Fruit fly (Drosophila melanogaster) whole organism, larva: Measurements from ENCODE around the gene Elo68alpha.
"Not testable (repeated sequence)": the region's sequence is repeated elsewhere in the genome, so short reads cannot be mapped to it uniquely, and the experiment has no call there.

Experiments
- noc ChIP-seq: fragments of 200-800 bp; sonication (Bioruptor generic); optimal IDR thresholded peaks from 3 replicates; lab custom pipeline; 2019; ENCODE audit warnings: missing biosample characterization, mild to moderate bottlenecking, missing genetic modification characterization, moderate library complexity

Elo68alpha gene

dm6 chr3L:11102930-11103329, at the start of gene Elo68alpha:
Gene Elo68alpha (minus strand): TSS chr3L:11103030.
- TF ChIP-seq noc (tag; lab: Kevin White, UChicago), result no peak

DNA sequence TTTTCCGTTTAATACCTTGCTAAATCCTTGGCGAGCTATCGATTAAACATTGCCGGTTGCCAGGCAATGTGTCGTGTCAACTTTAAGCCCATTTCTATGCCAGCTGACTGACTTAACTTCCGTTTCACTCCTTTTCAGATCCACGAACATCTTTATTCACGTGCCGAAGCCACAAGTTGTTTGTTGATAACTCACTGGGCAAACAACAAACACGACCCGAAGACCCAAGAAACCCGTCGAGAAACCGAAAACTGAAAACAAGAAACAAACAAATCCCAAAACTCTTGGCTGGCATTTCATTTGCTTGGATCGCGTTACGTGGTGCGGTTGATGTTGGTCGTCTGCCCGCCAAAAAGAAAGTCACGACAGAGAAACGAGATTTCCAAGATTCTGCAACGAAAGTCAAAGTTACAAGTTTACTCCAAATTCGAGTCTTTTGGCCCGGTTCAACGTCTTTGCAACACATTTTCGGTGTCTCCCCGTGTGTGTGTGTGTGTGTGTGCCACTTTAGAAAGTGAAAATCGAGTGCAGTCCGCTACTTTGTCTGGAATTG, 48.0 kb upstream of the Elo68alpha start, which contains the start of gene CG6216:
Gene CG6216, minus strand, starts transcription at position 51 of the 553 bp plus-strand sequence.
- no peak for TF ChIP-seq noc (tag; lab: Kevin White, UChicago)

- peak; percentile 38 for TF ChIP-seq noc (tag; lab: Kevin White, UChicago)
Measured at dm6 chr3L:11148478-11149251, 45.8 kb upstream of the Elo68alpha start.

DNA sequence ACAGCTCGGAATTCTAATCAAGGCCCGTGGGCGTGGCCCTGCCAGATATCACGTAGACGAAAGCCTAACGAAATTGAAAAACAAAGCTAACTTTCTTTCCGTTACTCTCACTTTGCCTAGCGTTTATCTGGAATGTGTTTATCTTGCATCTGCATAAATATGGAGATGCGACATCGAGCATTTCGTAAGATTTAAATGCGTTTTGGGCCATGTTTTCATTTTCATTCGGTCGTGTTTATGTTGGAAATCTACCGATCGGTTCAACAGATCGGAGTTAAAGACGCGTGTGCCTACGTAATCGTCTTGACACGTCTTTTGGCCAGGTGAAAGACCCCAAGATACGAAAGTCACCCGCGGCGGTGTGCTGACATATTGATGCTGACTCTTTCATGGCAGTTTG, 44.8 kb upstream of the Elo68alpha start:
- no peak for TF ChIP-seq noc (tag; lab: Kevin White, UChicago)

DNA sequence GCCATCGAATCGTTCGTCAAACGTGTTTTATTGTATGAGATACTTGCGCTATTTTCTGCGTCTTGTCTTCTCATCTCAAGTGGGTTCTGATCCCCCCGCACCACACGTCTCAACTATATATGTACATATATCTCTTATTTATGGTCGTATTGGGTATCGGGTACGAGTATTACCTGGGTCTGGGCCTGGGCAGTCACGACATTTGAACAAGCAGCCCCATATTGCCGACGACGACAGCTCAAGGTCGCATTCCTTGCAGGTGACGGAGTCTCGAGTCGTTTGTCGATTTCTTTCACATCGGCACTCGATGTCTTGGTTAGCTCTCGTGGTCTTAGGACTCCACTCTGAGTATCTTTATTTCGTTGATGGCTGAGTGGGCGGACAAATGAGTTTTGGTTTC, 42.2 kb upstream of the Elo68alpha start:
- no peak for TF ChIP-seq noc (tag; lab: Kevin White, UChicago)

dm6 chr3L:11138862-11139261, 36.0 kb upstream of the Elo68alpha start:
- no peak for TF ChIP-seq noc (tag; lab: Kevin White, UChicago)

DNA sequence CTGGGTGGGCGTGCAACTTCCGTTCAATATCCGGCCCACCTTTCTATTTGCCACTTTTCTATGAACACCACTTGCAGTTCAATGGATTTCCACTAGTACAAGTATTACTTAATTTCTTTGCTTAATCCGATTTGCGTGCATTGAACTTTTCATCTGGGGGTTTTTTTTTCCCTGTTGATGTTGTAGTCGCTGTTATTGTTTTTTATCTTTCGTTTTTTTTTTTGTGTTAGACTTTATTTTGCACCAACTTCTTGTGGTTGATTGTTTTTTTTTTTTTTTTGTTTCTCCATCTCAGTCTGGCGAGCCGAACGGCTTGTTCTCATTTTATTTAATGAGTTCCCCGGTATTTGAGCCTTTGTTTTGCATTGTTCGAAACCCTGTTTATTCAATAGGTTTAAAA, 33.5 kb upstream of the Elo68alpha start:
- TF ChIP-seq noc (tag; lab: Kevin White, UChicago), result no peak

DNA sequence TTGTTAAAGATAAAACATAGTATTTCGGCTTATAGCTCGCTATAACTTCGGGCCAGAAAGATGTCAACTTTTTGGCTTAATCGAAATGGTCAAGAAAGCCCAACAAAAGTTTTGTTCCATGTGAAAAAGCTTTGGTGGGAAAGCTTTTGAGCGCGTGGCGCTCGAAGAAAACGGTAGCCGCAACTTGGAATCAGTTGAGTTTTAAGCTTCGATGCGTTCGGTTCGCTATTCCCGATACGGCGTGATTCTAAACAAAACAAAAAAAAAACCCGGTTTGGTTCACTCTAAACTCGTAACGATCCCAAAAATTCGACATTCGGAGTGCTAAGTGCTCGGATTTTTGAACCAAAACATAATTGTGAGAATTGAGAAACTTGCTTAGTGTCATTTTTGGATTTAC, 33.0 kb upstream of the Elo68alpha start, which contains the start of gene IRSp53:
Gene IRSp53, plus strand, starts transcription at position 204 of the 400 bp plus-strand sequence.
- no peak for TF ChIP-seq noc (tag; lab: Kevin White, UChicago)

dm6 chr3L:11134886-11135285, 32.1 kb upstream of the Elo68alpha start, which contains the start of gene CG14143:
Gene CG14143 (plus strand): TSS chr3L:11134987.
- TF ChIP-seq noc (tag; lab: Kevin White, UChicago), result not testable (repeated sequence)

DNA sequence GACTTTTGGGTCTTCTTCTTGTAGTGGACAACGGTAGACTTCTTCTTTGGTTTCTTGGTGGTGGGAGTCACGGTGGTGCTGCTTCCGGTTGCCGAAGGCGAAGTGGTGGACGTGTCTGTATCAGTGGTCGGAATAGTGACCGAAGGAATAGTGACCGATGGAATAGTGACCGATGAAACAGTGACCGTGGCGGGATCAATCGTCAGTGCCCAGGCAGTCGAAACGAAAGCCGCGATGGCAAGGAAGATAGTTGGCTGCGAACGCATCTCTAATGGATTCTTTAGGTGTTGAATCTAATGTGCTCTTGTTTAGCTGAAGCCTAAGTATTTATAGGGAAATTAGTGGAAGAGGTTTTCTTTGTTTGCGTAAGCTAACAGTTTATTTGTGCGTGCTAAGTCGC, 29.2 kb upstream of the Elo68alpha start, which contains the start of gene CG32074:
Gene CG32074, minus strand, starts transcription at position 268 of the 400 bp plus-strand sequence.
- TF ChIP-seq noc (tag; lab: Kevin White, UChicago), result not testable (repeated sequence)

- TF ChIP-seq noc (tag; lab: Kevin White, UChicago), result no peak
Measured at dm6 chr3L:11130535-11130934, 27.7 kb upstream of the Elo68alpha start, which contains the start of gene nol. Gene nol (plus strand): TSS chr3L:11130835.

- peak; percentile 49 for TF ChIP-seq noc (tag; lab: Kevin White, UChicago)
Measured at dm6 chr3L:11125636-11126532, 23.1 kb upstream of the Elo68alpha start.

- no peak for TF ChIP-seq noc (tag; lab: Kevin White, UChicago)
Measured at dm6 chr3L:11124841-11125240, 22.0 kb upstream of the Elo68alpha start.

dm6 chr3L:11124439-11124838, 21.6 kb upstream of the Elo68alpha start:
- no peak for TF ChIP-seq noc (tag; lab: Kevin White, UChicago)

DNA sequence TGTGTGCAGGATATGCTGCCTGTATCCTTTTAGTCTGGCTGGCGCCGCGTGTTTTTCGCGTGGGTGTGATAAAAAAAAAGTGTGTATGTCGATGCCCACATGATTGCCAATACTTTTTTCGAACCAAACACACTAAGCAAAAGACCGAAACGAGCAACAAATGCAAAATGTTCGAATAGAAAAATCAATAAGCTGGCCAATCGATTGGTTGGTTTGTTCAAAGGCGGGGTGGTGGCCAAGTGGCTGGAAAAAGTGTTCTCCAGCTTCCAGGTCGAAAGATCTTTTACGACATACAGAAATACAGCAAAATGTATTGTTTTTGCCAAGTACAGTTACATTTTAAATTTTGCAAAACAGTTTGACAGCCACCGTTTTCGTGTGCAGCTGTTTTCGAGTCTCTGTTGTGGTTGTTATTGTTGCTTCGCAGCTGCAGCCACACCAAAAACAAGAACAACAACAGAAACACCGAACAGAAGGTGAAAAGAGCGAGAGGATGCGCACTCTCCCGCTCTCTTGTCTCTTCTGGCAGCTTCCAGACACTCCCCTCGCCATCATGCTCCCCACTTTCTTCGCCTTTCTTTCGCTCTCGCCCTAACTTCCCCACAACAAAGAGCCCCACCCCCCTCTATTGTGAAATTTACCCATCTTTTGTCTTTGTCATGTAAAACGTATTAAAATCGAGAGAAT, 20.9 kb upstream of the Elo68alpha start:
- TF ChIP-seq noc (tag; lab: Kevin White, UChicago), result no peak
